Worm (Caenorhabditis elegans) whole organism, mixed stage, embryonic: ENCODE data around the gene C15H9.11.

Experiments used
- bed-3 ChIP-seq: fragments of 200-800 bp; sonication (Bioruptor generic); optimal IDR thresholded peaks from 3 replicates; lab custom pipeline; 2018; ENCODE audit warnings: mild to moderate bottlenecking, missing genetic modification characterization, moderate library complexity, missing compliant biosample characterization
- blmp-1 ChIP-seq: fragments of 150-350 bp; optimal IDR thresholded peaks from 2 replicates; lab custom pipeline; 2014; ENCODE audit warnings: missing biosample characterization, missing genetic modification characterization
- ceh-39 ChIP-seq: fragments of 150-350 bp; optimal IDR thresholded peaks from 2 replicates; lab custom pipeline; 2014; ENCODE audit warnings: missing biosample characterization, missing genetic modification characterization
- ceh-43 ChIP-seq: fragments of 200-800 bp; sonication (Bioruptor generic); optimal IDR thresholded peaks from 2 replicates; lab custom pipeline; 2018; ENCODE audit warnings: mild to moderate bottlenecking, missing genetic modification characterization, moderate library complexity, missing compliant biosample characterization
- ceh-83 ChIP-seq: fragments of 200-800 bp; sonication (Bioruptor generic); optimal IDR thresholded peaks from 2 replicates; lab custom pipeline; 2018; ENCODE audit warnings: mild to moderate bottlenecking, missing genetic modification characterization, missing compliant biosample characterization
- cnd-1 ChIP-seq: fragments of 200-800 bp; sonication (Bioruptor generic); optimal IDR thresholded peaks from 2 replicates; lab custom pipeline; 2018; ENCODE audit warnings: mild to moderate bottlenecking, missing genetic modification characterization, missing compliant biosample characterization
- drap-1 ChIP-seq: fragments of 200-800 bp; sonication (Bioruptor generic); optimal IDR thresholded peaks from 3 replicates; lab custom pipeline; 2018; ENCODE audit warnings: mild to moderate bottlenecking, missing genetic modification characterization, missing compliant biosample characterization
- elt-1 ChIP-seq: sonication (generic microtip); optimal IDR thresholded peaks from 2 replicates; lab custom pipeline; 2017; ENCODE audit warnings: missing genetic modification characterization, mild to moderate bottlenecking, missing compliant biosample characterization, antibody characterized with exemption, moderate library complexity, borderline replicate concordance; ENCODE audit not compliant: insufficient read depth
- elt-3 ChIP-seq: fragments of 150-350 bp; optimal IDR thresholded peaks from 2 replicates; lab custom pipeline; 2014; ENCODE audit warnings: missing biosample characterization, missing genetic modification characterization
- ham-2 ChIP-seq: fragments of 200-800 bp; sonication (Bioruptor generic); optimal IDR thresholded peaks from 2 replicates; lab custom pipeline; 2018; ENCODE audit warnings: mild to moderate bottlenecking, missing genetic modification characterization, missing compliant biosample characterization
- lin-13 ChIP-seq: fragments of 150-350 bp; optimal IDR thresholded peaks from 2 replicates; lab custom pipeline; 2014; ENCODE audit warnings: missing biosample characterization, missing genetic modification characterization
- lin-32 ChIP-seq: fragments of 200-800 bp; sonication (Bioruptor generic); optimal IDR thresholded peaks from 2 replicates; lab custom pipeline; 2018; ENCODE audit warnings: mild to moderate bottlenecking, missing genetic modification characterization, missing compliant biosample characterization
- mab-5 ChIP-seq: fragments of 150-350 bp; optimal IDR thresholded peaks from 2 replicates; lab custom pipeline; 2014; ENCODE audit warnings: missing biosample characterization, missing genetic modification characterization
- mep-1 ChIP-seq: fragments of 150-350 bp; optimal IDR thresholded peaks from 2 replicates; lab custom pipeline; 2017; ENCODE audit warnings: missing biosample characterization, missing genetic modification reagents, missing genetic modification characterization, inconsistent platforms
- mls-2 ChIP-seq: sonication (generic microtip); optimal IDR thresholded peaks from 2 replicates; lab custom pipeline; 2016; ENCODE audit warnings: mild to moderate bottlenecking, missing genetic modification characterization, moderate library complexity, missing compliant biosample characterization
- nhr-12 ChIP-seq: fragments of 150-350 bp; optimal IDR thresholded peaks from 2 replicates; lab custom pipeline; 2014; ENCODE audit warnings: missing biosample characterization, missing genetic modification characterization
- nhr-2 ChIP-seq: fragments of 150-350 bp; optimal IDR thresholded peaks from 2 replicates; lab custom pipeline; 2014; ENCODE audit warnings: missing biosample characterization, missing genetic modification characterization
- nhr-28 ChIP-seq: fragments of 150-350 bp; optimal IDR thresholded peaks from 2 replicates; lab custom pipeline; 2014; ENCODE audit warnings: missing biosample characterization, missing genetic modification characterization
- nhr-76 ChIP-seq: sonication (generic microtip); optimal IDR thresholded peaks from 2 replicates; lab custom pipeline; 2017; ENCODE audit warnings: missing biosample characterization, missing genetic modification characterization
- pha-4 ChIP-seq: fragments of 150-350 bp; optimal IDR thresholded peaks from 2 replicates; lab custom pipeline; 2018; ENCODE audit warnings: missing biosample characterization, missing genetic modification reagents, missing genetic modification characterization
- sem-2 ChIP-seq: fragments of 200-800 bp; sonication (Bioruptor generic); optimal IDR thresholded peaks from 2 replicates; lab custom pipeline; 2018; ENCODE audit warnings: mild to moderate bottlenecking, missing genetic modification characterization, missing compliant biosample characterization
- snpc-4 ChIP-seq: fragments of 150-350 bp; optimal IDR thresholded peaks from 2 replicates; lab custom pipeline; 2014; ENCODE audit warnings: missing biosample characterization, missing genetic modification characterization
- sptf-1 ChIP-seq: sonication (generic microtip); optimal IDR thresholded peaks from 2 replicates; lab custom pipeline; 2017; ENCODE audit warnings: mild to moderate bottlenecking, missing genetic modification characterization, moderate library complexity, missing compliant biosample characterization
- tbx-8 ChIP-seq: fragments of 200-800 bp; sonication (Bioruptor generic); optimal IDR thresholded peaks from 2 replicates; lab custom pipeline; 2018; ENCODE audit warnings: mild to moderate bottlenecking, missing genetic modification characterization, moderate library complexity, missing compliant biosample characterization
- unc-120 ChIP-seq: sonication (generic microtip); optimal IDR thresholded peaks from 2 replicates; lab custom pipeline; 2017; ENCODE audit warnings: missing genetic modification characterization, missing compliant biosample characterization; ENCODE audit not compliant: poor library complexity, severe bottlenecking
- unc-39 ChIP-seq: fragments of 150-350 bp; optimal IDR thresholded peaks from 2 replicates; lab custom pipeline; 2014; ENCODE audit warnings: missing biosample characterization, missing genetic modification characterization
- unc-62 ChIP-seq: fragments of 150-350 bp; optimal IDR thresholded peaks from 2 replicates; lab custom pipeline; 2014; ENCODE audit warnings: missing biosample characterization, missing genetic modification reagents, missing genetic modification characterization
- zip-8 ChIP-seq: fragments of 150-350 bp; optimal IDR thresholded peaks from 2 replicates; lab custom pipeline; 2014; ENCODE audit warnings: missing biosample characterization, missing genetic modification characterization
- ztf-11 ChIP-seq: fragments of 150-350 bp; optimal IDR thresholded peaks from 2 replicates; lab custom pipeline; 2014; ENCODE audit warnings: missing biosample characterization, missing genetic modification characterization

C15H9.11 gene

ce11 chrX:6065936-6066452 lies 37.2 kb downstream of the C15H9.11 start, which contains the start of gene ptr-4:
ptr-4 (minus strand) TSS chrX:6065986.
- TF ChIP-seq bed-3 (GFP tag; lab: Kevin White, UChicago), result no peak
- no peak for TF ChIP-seq mab-5 (tag; lab: Kevin White, UChicago)
- TF ChIP-seq unc-62 (GFP tag; lab: Kevin White, UChicago), result no peak
- TF ChIP-seq lin-32 (GFP tag; lab: Kevin White, UChicago), result no peak
- no peak for TF ChIP-seq nhr-28 (tag; lab: Kevin White, UChicago)
- no peak for TF ChIP-seq mls-2 (tag; lab: Kevin White, UChicago)
- no peak for TF ChIP-seq nhr-76 (tag; lab: Kevin White, UChicago)
- no peak for TF ChIP-seq ceh-83
- TF ChIP-seq sptf-1 (tag; lab: Kevin White, UChicago), result no peak

DNA sequence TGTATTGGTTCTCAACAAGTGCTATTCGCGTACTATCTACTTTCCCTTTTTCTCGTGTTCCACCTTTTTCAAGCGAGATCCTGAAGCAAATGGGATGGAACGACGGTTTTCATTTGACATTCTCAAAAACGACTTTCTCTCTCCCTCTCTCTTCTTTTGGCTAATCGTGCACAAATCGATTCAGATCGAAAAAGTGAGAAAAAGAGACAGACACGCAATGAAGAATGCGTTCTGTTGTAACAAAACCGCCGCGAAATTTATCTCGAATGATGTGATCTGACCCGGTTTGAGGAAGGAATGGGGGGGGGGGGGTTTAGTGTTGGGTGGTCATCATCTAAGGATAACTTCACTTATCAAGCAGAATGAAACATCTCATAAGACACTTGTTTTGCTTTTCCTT lies 38.8 kb downstream of the C15H9.11 start:
- TF ChIP-seq sptf-1 (tag; lab: Kevin White, UChicago), result no peak
- no peak for TF ChIP-seq unc-62 (GFP tag; lab: Kevin White, UChicago)
- no peak for TF ChIP-seq ceh-43 (GFP tag; lab: Kevin White, UChicago)
- TF ChIP-seq mep-1, result no peak
- TF ChIP-seq mab-5 (tag; lab: Kevin White, UChicago), result no peak
- TF ChIP-seq ceh-39 (tag; lab: Kevin White, UChicago), result no peak
- no peak for TF ChIP-seq cnd-1 (tag; lab: Kevin White, UChicago)
- no peak for TF ChIP-seq tbx-8 (GFP tag; lab: Kevin White, UChicago)
- no peak for TF ChIP-seq nhr-12 (tag; lab: Kevin White, UChicago)
- TF ChIP-seq ham-2, result no peak
- no peak for TF ChIP-seq ceh-83
- TF ChIP-seq zip-8 (tag; lab: Kevin White, UChicago), result no peak
- no peak for TF ChIP-seq elt-3
- TF ChIP-seq nhr-28 (tag; lab: Kevin White, UChicago), result no peak
- TF ChIP-seq nhr-76 (tag; lab: Kevin White, UChicago), result no peak

DNA sequence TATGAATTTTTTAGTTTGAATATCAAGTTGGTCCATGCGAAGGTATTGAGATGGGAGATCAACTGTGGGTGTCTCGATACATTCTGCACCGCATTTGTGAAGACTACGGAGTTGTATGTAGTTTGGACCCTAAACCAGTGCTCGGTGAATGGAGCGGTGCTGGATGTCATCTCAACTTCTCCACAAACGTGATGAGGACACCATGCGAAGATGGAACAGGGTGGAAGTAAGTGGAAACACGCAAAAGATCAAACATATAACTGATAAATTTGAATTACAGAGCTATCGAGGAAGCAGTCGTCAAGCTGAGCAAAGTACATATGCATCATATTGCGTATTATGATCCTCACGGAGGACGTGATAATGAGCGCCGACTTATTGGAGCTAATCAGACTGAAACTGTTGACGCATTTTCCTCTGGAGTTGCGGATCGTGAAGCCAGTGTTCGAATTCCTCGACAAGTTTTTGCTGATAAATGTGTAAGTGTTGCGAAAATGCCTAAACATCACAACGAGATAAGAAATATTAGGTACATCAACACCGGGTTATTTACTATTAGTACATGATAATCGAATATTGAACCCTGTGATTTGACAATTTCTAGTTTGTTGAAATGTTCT lies 43.9 kb downstream of the C15H9.11 start:
- TF ChIP-seq drap-1 (GFP tag; lab: Kevin White, UChicago), result no peak
- no peak for TF ChIP-seq tbx-8 (GFP tag; lab: Kevin White, UChicago)
- no peak for TF ChIP-seq unc-62 (GFP tag; lab: Kevin White, UChicago)
- no peak for TF ChIP-seq lin-32 (GFP tag; lab: Kevin White, UChicago)
- no peak for TF ChIP-seq nhr-2 (tag; lab: Kevin White, UChicago)
- no peak for TF ChIP-seq cnd-1 (tag; lab: Kevin White, UChicago)
- TF ChIP-seq ceh-39 (tag; lab: Kevin White, UChicago), result no peak
- TF ChIP-seq mep-1, result no peak
- no peak for TF ChIP-seq mab-5 (tag; lab: Kevin White, UChicago)
- no peak for TF ChIP-seq blmp-1 (tag; lab: Kevin White, UChicago)
- no peak for TF ChIP-seq unc-39
- no peak for TF ChIP-seq snpc-4 (tag; lab: Kevin White, UChicago)
- TF ChIP-seq unc-120 (tag; lab: Kevin White, UChicago), result no peak
- TF ChIP-seq ham-2, result no peak
- no peak for TF ChIP-seq zip-8 (tag; lab: Kevin White, UChicago)
- TF ChIP-seq elt-1 (tag; lab: Kevin White, UChicago), result no peak
- no peak for TF ChIP-seq ceh-43 (GFP tag; lab: Kevin White, UChicago)
- TF ChIP-seq lin-13 (tag; lab: Kevin White, UChicago), result no peak
- no peak for TF ChIP-seq pha-4

- TF ChIP-seq sem-2 (GFP tag; lab: Kevin White, UChicago) (no peak), elt-1 (tag; lab: Kevin White, UChicago) (peak; percentile 34), ham-2 (peak; percentile 7), snpc-4 (tag; lab: Kevin White, UChicago) (no peak), unc-62 (GFP tag; lab: Kevin White, UChicago) (peak; percentile 22), nhr-76 (tag; lab: Kevin White, UChicago) (no peak), mls-2 (tag; lab: Kevin White, UChicago) (no peak), ztf-11 (tag; lab: Kevin White, UChicago) (no peak), pha-4 (no peak), nhr-2 (tag; lab: Kevin White, UChicago) (peak; percentile 4), elt-3 (no peak)
These were observed 45.5 kb downstream of the C15H9.11 start, which contains the start of gene gln-1 for ce11 chrX:6057580-6058305. gln-1 (plus strand) TSS chrX:6058255.
